Fruit fly (Drosophila melanogaster): Measurements from ENCODE around the gene CG8065.

dm6 chr3L:10244606-10245005 lies 29.1 kb downstream of the CG8065 start, which contains the start of gene Or67c:
- TF ChIP-seq usp (GFP tag; optimal IDR thresholded peaks at IDR 0.05): no peak
- no peak for TF ChIP-seq psq (optimal IDR thresholded peaks at IDR 0.05)
- TF ChIP-seq CG8478 (optimal IDR thresholded peaks at IDR 0.05): no peak
- TF ChIP-seq pan (optimal IDR thresholded peaks at IDR 0.05): no peak
